Fruit fly (Drosophila melanogaster): ENCODE results near the gene CG11226.

DNA sequence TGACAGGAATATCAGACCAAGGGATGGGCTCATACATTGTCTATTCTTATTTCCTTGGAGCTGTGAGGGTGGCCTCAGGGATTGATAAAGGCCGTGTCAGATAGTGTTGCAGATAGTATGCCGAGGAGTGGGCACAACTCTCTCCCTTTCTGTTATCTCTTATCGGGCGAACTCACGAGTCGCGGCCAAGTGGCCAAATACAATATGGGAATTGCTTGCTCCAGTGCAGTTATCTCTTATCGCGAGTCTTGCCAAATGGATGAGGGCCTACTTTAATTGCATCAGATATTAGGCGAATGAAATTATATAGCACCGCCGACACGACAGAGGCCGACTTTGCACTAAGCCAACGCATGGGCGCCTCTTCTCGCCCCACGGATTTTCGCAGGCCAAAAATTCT lies 50.1 kb downstream of the CG11226 start:
- TF ChIP-seq CG10631 (GFP tag; optimal IDR thresholded peaks at IDR 0.05) = no peak
- no peak for TF ChIP-seq Hr38 (GFP tag; optimal IDR thresholded peaks at IDR 0.05)

Measured in whole organism, prepupa.